Worm (Caenorhabditis elegans) whole organism, mixed stage, embryonic: ENCODE measurements around the gene C53D6.8.

Experiments
- blmp-1 ChIP-seq: fragments of 150-350 bp; optimal IDR thresholded peaks from 2 replicates; lab custom pipeline; 2014; ENCODE audit warnings: missing biosample characterization, missing genetic modification characterization
- ceh-39 ChIP-seq: fragments of 150-350 bp; optimal IDR thresholded peaks from 2 replicates; lab custom pipeline; 2014; ENCODE audit warnings: missing biosample characterization, missing genetic modification characterization
- ceh-43 ChIP-seq: fragments of 200-800 bp; sonication (Bioruptor generic); optimal IDR thresholded peaks from 2 replicates; lab custom pipeline; 2018; ENCODE audit warnings: mild to moderate bottlenecking, missing genetic modification characterization, moderate library complexity, missing compliant biosample characterization
- ceh-83 ChIP-seq: fragments of 200-800 bp; sonication (Bioruptor generic); optimal IDR thresholded peaks from 2 replicates; lab custom pipeline; 2018; ENCODE audit warnings: mild to moderate bottlenecking, missing genetic modification characterization, missing compliant biosample characterization
- ces-1 ChIP-seq: fragments of 150-350 bp; optimal IDR thresholded peaks from 2 replicates; lab custom pipeline; 2014; ENCODE audit warnings: missing biosample characterization, missing genetic modification reagents, missing genetic modification characterization
- cnd-1 ChIP-seq: fragments of 200-800 bp; sonication (Bioruptor generic); optimal IDR thresholded peaks from 2 replicates; lab custom pipeline; 2018; ENCODE audit warnings: mild to moderate bottlenecking, missing genetic modification characterization, missing compliant biosample characterization
- drap-1 ChIP-seq: fragments of 200-800 bp; sonication (Bioruptor generic); optimal IDR thresholded peaks from 3 replicates; lab custom pipeline; 2018; ENCODE audit warnings: mild to moderate bottlenecking, missing genetic modification characterization, missing compliant biosample characterization
- elt-1 ChIP-seq: sonication (generic microtip); optimal IDR thresholded peaks from 2 replicates; lab custom pipeline; 2017; ENCODE audit warnings: missing genetic modification characterization, mild to moderate bottlenecking, missing compliant biosample characterization, antibody characterized with exemption, moderate library complexity, borderline replicate concordance; ENCODE audit not compliant: insufficient read depth
- elt-3 ChIP-seq: fragments of 150-350 bp; optimal IDR thresholded peaks from 2 replicates; lab custom pipeline; 2014; ENCODE audit warnings: missing biosample characterization, missing genetic modification characterization
- flh-1 ChIP-seq: fragments of 200-800 bp; sonication (Bioruptor generic); optimal IDR thresholded peaks from 2 replicates; lab custom pipeline; 2018; ENCODE audit warnings: mild to moderate bottlenecking, missing genetic modification characterization, moderate library complexity, missing compliant biosample characterization
- ham-2 ChIP-seq: fragments of 200-800 bp; sonication (Bioruptor generic); optimal IDR thresholded peaks from 2 replicates; lab custom pipeline; 2018; ENCODE audit warnings: mild to moderate bottlenecking, missing genetic modification characterization, missing compliant biosample characterization
- hlh-1 ChIP-seq: fragments of 150-350 bp; optimal IDR thresholded peaks from 2 replicates; lab custom pipeline; 2014; ENCODE audit warnings: missing biosample characterization, missing genetic modification reagents, missing genetic modification characterization
- lin-32 ChIP-seq: fragments of 200-800 bp; sonication (Bioruptor generic); optimal IDR thresholded peaks from 2 replicates; lab custom pipeline; 2018; ENCODE audit warnings: mild to moderate bottlenecking, missing genetic modification characterization, missing compliant biosample characterization
- lsy-2 ChIP-seq: fragments of 150-350 bp; optimal IDR thresholded peaks from 2 replicates; lab custom pipeline; 2014; ENCODE audit warnings: missing biosample characterization, missing genetic modification characterization
- mab-5 ChIP-seq: fragments of 150-350 bp; optimal IDR thresholded peaks from 2 replicates; lab custom pipeline; 2014; ENCODE audit warnings: missing biosample characterization, missing genetic modification characterization
- mep-1 ChIP-seq: fragments of 150-350 bp; optimal IDR thresholded peaks from 2 replicates; lab custom pipeline; 2017; ENCODE audit warnings: missing biosample characterization, missing genetic modification reagents, missing genetic modification characterization, inconsistent platforms
- mls-2 ChIP-seq: sonication (generic microtip); optimal IDR thresholded peaks from 2 replicates; lab custom pipeline; 2016; ENCODE audit warnings: mild to moderate bottlenecking, missing genetic modification characterization, moderate library complexity, missing compliant biosample characterization
- nhr-12 ChIP-seq: fragments of 150-350 bp; optimal IDR thresholded peaks from 2 replicates; lab custom pipeline; 2014; ENCODE audit warnings: missing biosample characterization, missing genetic modification characterization
- nhr-2 ChIP-seq: fragments of 150-350 bp; optimal IDR thresholded peaks from 2 replicates; lab custom pipeline; 2014; ENCODE audit warnings: missing biosample characterization, missing genetic modification characterization
- nhr-237 ChIP-seq: fragments of 150-350 bp; optimal IDR thresholded peaks from 2 replicates; lab custom pipeline; 2014; ENCODE audit warnings: missing biosample characterization, missing genetic modification characterization
- nhr-28 ChIP-seq: fragments of 150-350 bp; optimal IDR thresholded peaks from 2 replicates; lab custom pipeline; 2014; ENCODE audit warnings: missing biosample characterization, missing genetic modification characterization
- nhr-76 ChIP-seq: sonication (generic microtip); optimal IDR thresholded peaks from 2 replicates; lab custom pipeline; 2017; ENCODE audit warnings: missing biosample characterization, missing genetic modification characterization
- pha-4 ChIP-seq: fragments of 150-350 bp; optimal IDR thresholded peaks from 2 replicates; lab custom pipeline; 2018; ENCODE audit warnings: missing biosample characterization, missing genetic modification reagents, missing genetic modification characterization
- sem-2 ChIP-seq: fragments of 200-800 bp; sonication (Bioruptor generic); optimal IDR thresholded peaks from 2 replicates; lab custom pipeline; 2018; ENCODE audit warnings: mild to moderate bottlenecking, missing genetic modification characterization, missing compliant biosample characterization
- snpc-4 ChIP-seq: fragments of 150-350 bp; optimal IDR thresholded peaks from 2 replicates; lab custom pipeline; 2014; ENCODE audit warnings: missing biosample characterization, missing genetic modification characterization
- sptf-1 ChIP-seq: sonication (generic microtip); optimal IDR thresholded peaks from 2 replicates; lab custom pipeline; 2017; ENCODE audit warnings: mild to moderate bottlenecking, missing genetic modification characterization, moderate library complexity, missing compliant biosample characterization
- unc-120 ChIP-seq: sonication (generic microtip); optimal IDR thresholded peaks from 2 replicates; lab custom pipeline; 2017; ENCODE audit warnings: missing genetic modification characterization, missing compliant biosample characterization; ENCODE audit not compliant: poor library complexity, severe bottlenecking
- unc-62 ChIP-seq: fragments of 150-350 bp; optimal IDR thresholded peaks from 2 replicates; lab custom pipeline; 2014; ENCODE audit warnings: missing biosample characterization, missing genetic modification reagents, missing genetic modification characterization
- zip-8 ChIP-seq: fragments of 150-350 bp; optimal IDR thresholded peaks from 2 replicates; lab custom pipeline; 2014; ENCODE audit warnings: missing biosample characterization, missing genetic modification characterization
- ztf-11 ChIP-seq: fragments of 150-350 bp; optimal IDR thresholded peaks from 2 replicates; lab custom pipeline; 2014; ENCODE audit warnings: missing biosample characterization, missing genetic modification characterization

C53D6.8 gene

DNA sequence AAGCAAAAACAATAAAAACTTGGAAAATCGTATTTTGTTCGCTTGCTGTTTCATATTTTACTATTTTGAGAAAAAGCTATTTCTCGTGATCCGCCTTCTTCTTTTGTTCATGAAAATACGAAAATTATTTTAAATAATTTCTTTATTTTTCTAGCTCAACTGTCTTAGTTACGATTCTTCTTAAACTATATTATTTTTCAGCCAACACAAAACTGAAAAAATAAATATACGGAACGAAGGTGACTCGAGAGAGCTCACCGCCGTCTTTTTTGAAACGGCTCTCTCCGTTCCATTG lies 27.3 kb downstream of the C53D6.8 start, which contains the start of gene pdzd-8:
pdzd-8 (plus strand) TSS at position 196 of the 295 bp plus-strand sequence.
- TF ChIP-seq ceh-83 (GFP tag; lab: Kevin White, UChicago) (no peak), unc-120 (tag; lab: Kevin White, UChicago) (no peak), ham-2 (GFP tag; lab: Kevin White, UChicago) (no peak), ceh-43 (no peak), cnd-1 (tag; lab: Kevin White, UChicago) (no peak), mab-5 (tag; lab: Kevin White, UChicago) (no peak), elt-1 (no peak), unc-62 (GFP tag; lab: Kevin White, UChicago) (no peak)

DNA sequence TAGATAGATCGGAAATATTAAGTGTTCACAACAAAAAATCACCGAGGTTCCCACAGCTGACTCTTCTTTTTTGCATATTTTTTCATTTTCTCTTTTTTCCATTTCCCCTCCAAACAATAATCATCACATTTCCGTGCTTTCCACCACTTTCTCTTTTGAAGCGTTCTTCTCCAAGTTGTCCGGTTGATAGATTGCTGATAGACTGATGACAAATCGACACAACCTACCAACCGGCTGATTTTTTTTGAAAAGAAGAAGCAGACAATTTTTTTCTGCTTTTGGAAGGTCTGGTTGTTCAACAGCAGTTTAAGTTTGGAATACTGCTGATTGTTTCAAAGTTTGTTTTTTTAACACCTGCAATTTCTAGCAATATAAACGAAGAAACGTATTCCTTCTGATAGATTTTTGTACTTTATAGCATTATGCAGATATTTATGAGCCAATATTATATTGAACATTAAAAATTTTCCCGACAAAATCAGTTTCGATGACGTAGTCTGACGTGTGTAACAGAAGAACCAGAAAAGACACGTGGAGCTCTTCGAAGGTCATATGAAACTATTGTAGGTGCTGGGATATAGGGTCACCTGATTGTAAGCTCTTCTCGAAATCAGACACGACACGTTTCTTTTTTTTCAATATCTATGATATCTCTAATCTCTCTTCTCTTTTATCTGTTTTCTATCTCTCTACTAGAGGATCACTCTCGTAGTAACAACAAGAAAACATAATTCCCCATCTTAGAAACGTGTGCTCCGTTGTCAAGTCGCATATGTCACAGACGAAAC lies 27.8 kb downstream of the C53D6.8 start:
- TF ChIP-seq pha-4 (tag; lab: Kevin White, UChicago), result no peak
- no peak for TF ChIP-seq nhr-2 (tag; lab: Kevin White, UChicago)
- no peak for TF ChIP-seq sem-2
- TF ChIP-seq flh-1 (GFP tag; lab: Kevin White, UChicago), result no peak
- TF ChIP-seq nhr-76 (tag; lab: Kevin White, UChicago), result no peak
- no peak for TF ChIP-seq elt-1
- no peak for TF ChIP-seq snpc-4
- no peak for TF ChIP-seq blmp-1
- TF ChIP-seq drap-1 (GFP tag; lab: Kevin White, UChicago), result no peak
- no peak for TF ChIP-seq ztf-11 (tag; lab: Kevin White, UChicago)
- no peak for TF ChIP-seq sptf-1 (tag; lab: Kevin White, UChicago)
- no peak for TF ChIP-seq lin-32 (GFP tag; lab: Kevin White, UChicago)
- TF ChIP-seq hlh-1 (tag; lab: Kevin White, UChicago), result no peak
- TF ChIP-seq nhr-237, result no peak
- TF ChIP-seq lsy-2 (tag; lab: Kevin White, UChicago), result no peak
- TF ChIP-seq nhr-12, result no peak

DNA sequence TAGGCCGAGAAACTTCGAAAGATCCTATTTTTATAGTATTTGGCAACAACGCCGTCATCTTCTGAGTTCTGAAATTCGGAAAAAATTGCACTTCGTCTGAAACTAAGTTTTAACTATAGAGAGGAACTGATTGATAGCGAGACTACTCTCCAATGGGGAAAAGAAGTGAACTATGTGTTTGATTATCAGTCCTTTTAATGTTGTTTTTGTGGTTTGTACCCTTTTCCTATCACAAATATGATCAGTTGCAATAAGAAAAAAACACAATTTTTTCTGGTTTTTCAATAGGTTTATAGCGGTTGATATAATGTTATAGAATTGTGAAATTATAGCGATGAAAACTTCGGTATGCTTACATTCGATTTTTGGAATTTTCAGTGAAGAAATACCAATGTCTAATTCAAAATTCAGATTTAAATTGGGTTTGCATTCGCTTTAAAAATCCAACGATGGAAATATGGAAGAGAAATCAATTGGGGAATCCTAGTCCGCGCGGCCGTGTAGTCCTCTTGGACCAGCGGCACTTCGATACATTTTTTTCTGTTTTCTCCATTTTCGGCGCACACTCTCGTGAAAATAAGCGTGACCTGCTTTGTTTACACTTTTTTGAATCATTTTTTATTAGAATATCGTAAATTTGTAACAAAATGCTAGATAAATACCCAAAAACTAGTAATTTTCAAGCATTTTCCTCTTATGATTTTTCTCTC lies 29.1 kb downstream of the C53D6.8 start, which contains the start of gene C53B4.3:
C53B4.3 (minus strand) TSS at position 464 of the 710 bp plus-strand sequence.
- TF ChIP-seq ces-1 (GFP tag; lab: Kevin White, UChicago) (peak; percentile 23), zip-8 (no peak)

DNA sequence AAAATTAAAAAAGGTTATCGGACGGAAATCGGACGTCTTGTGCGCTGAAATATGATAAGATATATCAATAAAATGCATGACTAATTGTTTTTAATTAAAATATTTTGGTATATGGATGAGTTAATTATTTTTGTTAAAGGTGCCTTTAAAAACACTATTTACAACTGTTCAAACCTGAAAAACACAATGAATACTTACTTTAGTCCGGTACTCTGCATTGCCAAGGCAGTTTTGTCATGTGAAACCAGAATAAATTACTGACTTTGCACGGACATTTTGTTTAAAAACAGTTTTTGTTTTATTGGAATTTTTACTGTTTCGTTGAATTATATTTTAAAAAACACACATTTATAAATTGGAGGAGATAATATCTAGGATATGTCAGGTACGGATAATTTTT lies 34.5 kb downstream of the C53D6.8 start, which contains the start of gene suex-2:
suex-2 (plus strand) TSS at position 301 of the 400 bp plus-strand sequence.
- TF ChIP-seq sptf-1 (tag; lab: Kevin White, UChicago) (no peak), cnd-1 (tag; lab: Kevin White, UChicago) (no peak), flh-1 (GFP tag; lab: Kevin White, UChicago) (no peak), mep-1 (tag; lab: Kevin White, UChicago) (no peak), ceh-39 (tag; lab: Kevin White, UChicago) (no peak), lin-32 (GFP tag; lab: Kevin White, UChicago) (no peak), hlh-1 (tag; lab: Kevin White, UChicago) (no peak), nhr-28 (tag; lab: Kevin White, UChicago) (no peak), mls-2 (tag; lab: Kevin White, UChicago) (no peak)

DNA sequence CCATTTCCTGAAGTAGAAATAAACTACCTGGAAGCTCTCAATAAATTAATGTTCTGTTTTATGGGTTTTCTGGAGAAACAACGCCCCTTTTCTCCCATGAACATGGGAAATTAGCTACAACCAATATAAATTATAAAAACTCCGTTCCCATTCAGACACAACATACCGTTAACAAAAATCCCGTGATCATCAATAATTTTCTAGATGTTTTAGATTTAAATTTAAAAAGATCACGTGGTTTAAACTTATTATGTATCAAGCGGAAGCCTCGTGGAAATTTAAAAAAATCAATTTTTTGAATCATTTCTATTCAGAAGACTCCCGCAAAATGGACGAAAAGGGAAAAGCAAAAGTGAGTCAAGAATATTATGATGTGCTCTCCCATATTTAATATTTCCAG lies 36.7 kb downstream of the C53D6.8 start, which contains the start of gene C53B4.2:
C53B4.2 (plus strand) TSS at position 301 of the 400 bp plus-strand sequence.
- no peak for TF ChIP-seq elt-3
